Fruit fly (Drosophila melanogaster): Measurements from ENCODE around the gene Pgant7.

- TF ChIP-seq sv (GFP tag; optimal IDR thresholded peaks at IDR 0.05), result no peak
- no peak for TF ChIP-seq Sp1 (GFP tag; optimal IDR thresholded peaks at IDR 0.05)
- TF ChIP-seq h (GFP tag; optimal IDR thresholded peaks at IDR 0.05), result no peak
- no peak for TF ChIP-seq dl (GFP tag; optimal IDR thresholded peaks at IDR 0.05; ENCODE audit: insufficient read depth in 1 of 2, partially characterized antibody in 2 of 2)
- TF ChIP-seq woc (GFP tag; optimal IDR thresholded peaks at IDR 0.05), result no peak
- no peak for TF ChIP-seq pan (optimal IDR thresholded peaks at IDR 0.05)
- no peak for TF ChIP-seq usp (GFP tag; optimal IDR thresholded peaks at IDR 0.05)
- TF ChIP-seq psq (GFP tag; optimal IDR thresholded peaks at IDR 0.05), result no peak
- no peak for TF ChIP-seq sage (GFP tag; optimal IDR thresholded peaks at IDR 0.05)
- no peak for TF ChIP-seq br (GFP tag; optimal IDR thresholded peaks at IDR 0.05)
- no peak for TF ChIP-seq Vsx2 (GFP tag; optimal IDR thresholded peaks at IDR 0.05; ENCODE audit: partially characterized antibody)
- no peak for TF ChIP-seq lola (GFP tag; optimal IDR thresholded peaks at IDR 0.05)
These were observed 15.6 kb upstream of the Pgant7 start, which contains the start of the genes Bx and HisRS for dm6 chrX:18515205-18515921.

All from whole organism, wandering third instar larva.